Worm (Caenorhabditis elegans) whole organism, late embryonic: ENCODE measurements around the gene usp-33.

ENCODE experiments used
- ama-1 ChIP-seq: fragments of 150-350 bp; optimal IDR thresholded peaks from 2 replicates; lab custom pipeline; 2014
- ceh-34 ChIP-seq: sonication (generic microtip); optimal IDR thresholded peaks from 2 replicates; lab custom pipeline; 2016; ENCODE audit warnings: mild to moderate bottlenecking, missing genetic modification characterization, missing compliant biosample characterization
- ceh-48 ChIP-seq: sonication (generic microtip); optimal IDR thresholded peaks from 2 replicates; lab custom pipeline; 2016; ENCODE audit warnings: missing genetic modification characterization, inconsistent platforms, missing compliant biosample characterization
- sox-2 ChIP-seq: fragments of 200-800 bp; sonication (Bioruptor generic); IDR thresholded peaks from 2 replicates; pipeline ENCODE4 v1.3.6; 2022; ENCODE audit warnings: missing genetic modification reagents, missing genetic modification characterization, missing compliant biosample characterization
- sox-4 ChIP-seq: sonication (generic microtip); optimal IDR thresholded peaks from 2 replicates; lab custom pipeline; 2017; ENCODE audit warnings: mild to moderate bottlenecking, missing genetic modification characterization, inconsistent platforms, missing compliant biosample characterization
- tbx-2 ChIP-seq: sonication (generic microtip); optimal IDR thresholded peaks from 2 replicates; lab custom pipeline; 2016; ENCODE audit warnings: missing genetic modification characterization, missing compliant biosample characterization

DNA sequence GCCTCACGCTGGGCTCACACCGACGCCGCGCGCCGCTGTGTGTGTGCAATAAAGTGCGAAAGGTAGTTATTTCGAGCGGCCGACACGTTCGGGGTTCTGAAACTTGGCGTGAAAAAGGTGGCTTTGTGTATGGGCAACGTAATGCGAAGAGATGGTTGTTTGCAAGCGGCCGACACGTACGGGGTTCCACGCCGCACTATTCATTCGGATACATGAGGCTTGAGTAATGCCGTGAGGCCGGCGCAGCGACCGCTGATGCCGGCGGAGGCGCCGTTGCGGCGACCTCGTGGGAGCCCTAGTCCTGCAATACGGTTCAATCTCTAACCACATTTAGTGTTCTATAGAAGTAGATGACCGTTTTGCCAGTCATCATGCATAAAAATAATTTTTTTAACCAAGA, 2.9 kb downstream of the usp-33 start:
- no peak for TF ChIP-seq ceh-34 (tag; lab: Kevin White, UChicago)
- TF ChIP-seq sox-4 (tag; lab: Kevin White, UChicago) = no peak
- TF ChIP-seq ama-1 (lab: Kevin White, UChicago) = no peak
- TF ChIP-seq sox-2 (GFP tag; lab: Robert Waterston, UW) = no peak
- TF ChIP-seq tbx-2 = no peak
- no peak for TF ChIP-seq ceh-48 (tag; lab: Kevin White, UChicago)
